Worm (Caenorhabditis elegans): ENCODE data around the gene srab-18.

srab-18 gene

DNA sequence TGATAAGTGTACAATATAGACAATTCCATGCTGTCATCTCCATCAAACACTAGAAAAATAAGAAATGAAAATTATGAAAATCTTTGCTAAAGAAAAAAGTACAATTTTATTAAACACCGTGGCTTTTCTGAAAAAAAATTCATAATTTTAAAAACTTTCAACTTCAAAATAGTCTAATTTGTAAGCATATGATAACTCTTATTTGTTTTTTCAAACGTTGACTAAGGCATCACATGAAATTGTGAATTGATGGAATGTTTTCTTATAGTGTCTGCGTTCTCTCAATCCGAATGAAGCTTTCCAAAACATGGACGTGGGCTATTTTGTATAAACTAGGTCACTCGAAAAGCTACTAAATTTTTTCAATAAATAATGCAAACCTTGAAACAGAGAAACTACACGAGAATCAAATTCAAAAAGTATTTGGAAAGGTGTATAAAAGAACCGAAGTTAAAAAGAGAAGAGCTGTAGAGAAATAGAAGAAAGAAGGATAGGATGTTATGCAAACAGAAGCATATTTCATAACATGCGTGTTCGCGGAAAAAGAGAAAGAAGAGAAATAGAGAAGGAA lies 14.8 kb upstream of the srab-18 start, which contains the start of gene clp-9:
TSS of gene clp-9 (minus strand) at position 51 of the 571 bp plus-strand sequence.
- no peak for TF ChIP-seq snpc-4 (tag; optimal IDR thresholded peaks at IDR 0.05)
- no peak for TF ChIP-seq nhr-76 (tag; optimal IDR thresholded peaks at IDR 0.05)
- TF ChIP-seq ceh-83 (GFP tag; optimal IDR thresholded peaks at IDR 0.05), result no peak
- no peak for TF ChIP-seq ceh-39 (tag; optimal IDR thresholded peaks at IDR 0.05)

DNA sequence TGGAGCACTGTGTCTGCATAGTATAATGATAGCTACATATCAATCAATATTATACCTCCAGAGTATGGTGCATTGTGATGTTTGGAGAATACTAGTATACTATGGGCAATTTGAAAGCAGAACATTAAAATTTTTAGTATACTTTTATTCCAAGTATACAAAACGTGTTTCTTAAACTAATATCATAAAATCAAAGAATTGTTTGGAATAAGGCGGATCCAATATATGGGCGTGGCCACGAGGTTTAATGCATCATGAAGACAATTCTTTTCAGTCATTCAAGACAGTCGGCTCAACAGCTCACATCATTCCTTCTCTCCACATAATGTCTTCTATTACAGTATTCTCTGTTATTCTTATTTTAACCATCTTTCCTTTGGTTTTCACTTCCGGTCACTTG lies 8.6 kb upstream of the srab-18 start, which contains the start of gene sdz-31:
TSS of gene sdz-31 (plus strand) at position 301 of the 400 bp plus-strand sequence.
- no peak for TF ChIP-seq M03D4.4 (tag; optimal IDR thresholded peaks at IDR 0.05)
- TF ChIP-seq ztf-11 (tag; optimal IDR thresholded peaks at IDR 0.05), result no peak
- no peak for TF ChIP-seq ceh-83 (GFP tag; optimal IDR thresholded peaks at IDR 0.05)
- TF ChIP-seq nhr-2 (tag; optimal IDR thresholded peaks at IDR 0.05), result no peak
- no peak for TF ChIP-seq tbx-8 (GFP tag; optimal IDR thresholded peaks at IDR 0.05)
- TF ChIP-seq sptf-1 (tag; optimal IDR thresholded peaks at IDR 0.05), result no peak
- TF ChIP-seq blmp-1 (tag; optimal IDR thresholded peaks at IDR 0.05), result no peak

DNA sequence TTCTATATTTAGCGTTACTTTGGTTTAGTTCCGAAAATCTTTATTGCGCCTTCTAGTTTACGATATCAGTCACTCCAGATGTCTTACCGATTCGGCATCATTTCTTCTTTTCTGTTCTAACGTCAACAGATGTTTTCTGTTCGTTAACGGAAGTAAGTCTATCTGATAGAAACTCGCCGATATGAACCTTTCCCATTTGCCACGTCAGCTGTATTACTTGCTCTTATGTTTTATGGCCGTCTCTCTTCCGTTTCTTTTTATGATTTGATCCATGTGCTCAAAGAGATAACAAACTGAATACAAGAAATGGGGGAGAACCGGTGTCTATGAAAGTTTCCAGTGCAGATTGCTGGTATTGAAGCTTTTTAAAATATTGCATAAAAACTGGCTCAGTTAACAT lies 8.2 kb upstream of the srab-18 start, which contains the start of gene srab-26:
TSS of gene srab-26 (minus strand) at position 101 of the 400 bp plus-strand sequence.
- TF ChIP-seq ceh-43 (GFP tag; optimal IDR thresholded peaks at IDR 0.05), result no peak
- no peak for TF ChIP-seq mls-2 (tag; optimal IDR thresholded peaks at IDR 0.05)
- TF ChIP-seq sem-2 (GFP tag; optimal IDR thresholded peaks at IDR 0.05), result no peak
- TF ChIP-seq elt-1 (tag; optimal IDR thresholded peaks at IDR 0.05; ENCODE audit: borderline replicate concordance, insufficient read depth), result no peak
- TF ChIP-seq M03D4.4 (tag; optimal IDR thresholded peaks at IDR 0.05), result no peak
- TF ChIP-seq unc-62 (GFP tag; optimal IDR thresholded peaks at IDR 0.05), result no peak

DNA sequence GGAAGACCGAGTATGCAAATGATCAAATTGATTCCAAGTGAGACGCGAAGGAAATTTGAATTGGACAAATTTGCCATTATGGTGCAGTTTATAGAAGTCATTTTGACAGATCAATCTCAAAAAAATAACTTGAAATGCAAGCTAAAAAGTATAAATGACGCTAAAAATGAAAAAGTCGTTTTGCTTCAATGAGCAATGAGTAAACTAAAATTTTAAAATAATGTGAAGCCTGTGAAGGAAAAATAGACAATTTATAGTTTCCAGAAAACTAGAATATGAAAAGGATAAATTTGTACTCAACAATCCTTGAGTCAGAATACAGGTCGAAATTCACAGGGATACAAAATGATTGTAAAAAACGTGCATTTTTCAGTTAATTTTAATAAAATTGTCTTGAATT lies 2.9 kb downstream of the srab-18 start, which contains the start of gene srab-17:
TSS of gene srab-17 (minus strand) at position 101 of the 400 bp plus-strand sequence.
- TF ChIP-seq unc-62 (GFP tag; optimal IDR thresholded peaks at IDR 0.05) (no peak), nhr-2 (tag; optimal IDR thresholded peaks at IDR 0.05) (no peak), drap-1 (GFP tag; optimal IDR thresholded peaks at IDR 0.05) (no peak), blmp-1 (tag; optimal IDR thresholded peaks at IDR 0.05) (no peak), hlh-1 (tag; optimal IDR thresholded peaks at IDR 0.05) (no peak), ztf-11 (tag; optimal IDR thresholded peaks at IDR 0.05) (no peak), tbx-8 (GFP tag; optimal IDR thresholded peaks at IDR 0.05) (no peak), mab-5 (tag; optimal IDR thresholded peaks at IDR 0.05) (no peak), mep-1 (tag; optimal IDR thresholded peaks at IDR 0.05) (no peak), nhr-237 (tag; optimal IDR thresholded peaks at IDR 0.05) (no peak), elt-1 (tag; optimal IDR thresholded peaks at IDR 0.05; ENCODE audit: borderline replicate concordance, insufficient read depth) (no peak), ham-2 (GFP tag; optimal IDR thresholded peaks at IDR 0.05) (no peak)

DNA sequence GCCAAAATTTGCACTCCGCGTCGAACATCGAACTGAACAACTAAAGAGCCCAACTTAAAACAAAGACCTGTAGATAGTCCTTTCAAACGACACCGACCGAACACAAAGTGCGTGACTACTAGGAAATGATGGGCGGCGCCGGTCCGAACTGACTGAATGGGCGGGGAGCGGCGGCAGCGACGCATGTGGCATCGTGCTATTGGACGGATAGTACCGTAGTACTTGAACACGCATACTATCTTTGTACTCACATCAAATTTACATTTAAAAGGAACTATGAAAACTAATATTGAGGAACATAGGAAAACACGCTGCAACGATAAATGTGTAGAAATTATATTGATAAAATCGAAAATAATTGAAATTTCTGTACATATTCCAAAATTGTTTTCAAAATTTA lies 10.9 kb downstream of the srab-18 start:
- TF ChIP-seq lin-32 (GFP tag; optimal IDR thresholded peaks at IDR 0.05), result no peak
- TF ChIP-seq lsy-2 (tag; optimal IDR thresholded peaks at IDR 0.05), result peak; percentile 67

DNA sequence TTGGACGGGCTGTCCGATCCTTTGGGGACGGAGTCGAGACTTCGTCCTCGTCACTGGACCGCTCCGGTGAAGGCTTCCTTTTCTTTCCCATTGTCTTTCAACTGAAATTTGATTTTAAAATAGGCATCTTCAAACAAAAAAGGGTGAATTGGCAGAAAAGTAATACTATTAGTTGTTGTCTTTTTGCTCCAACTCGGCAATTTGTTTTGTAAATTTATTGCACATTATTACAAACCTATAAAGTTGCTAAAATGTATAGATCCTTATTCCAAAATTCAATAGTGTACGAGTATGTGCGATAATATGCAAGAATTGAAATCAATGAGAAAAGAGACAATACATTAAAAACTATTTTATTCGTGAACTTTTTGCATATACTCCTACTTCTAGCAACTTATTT lies 11.4 kb downstream of the srab-18 start, which contains the start of gene lsy-12:
TSS of gene lsy-12 (minus strand) at position 101 of the 400 bp plus-strand sequence.
- TF ChIP-seq pha-4 (tag; optimal IDR thresholded peaks at IDR 0.05) (no peak), lsy-2 (tag; optimal IDR thresholded peaks at IDR 0.05) (no peak), unc-120 (tag; optimal IDR thresholded peaks at IDR 0.05; ENCODE audit: poor library complexity, severe bottlenecking) (no peak), nhr-28 (tag; optimal IDR thresholded peaks at IDR 0.05) (no peak), mab-5 (tag; optimal IDR thresholded peaks at IDR 0.05) (no peak), ham-2 (GFP tag; optimal IDR thresholded peaks at IDR 0.05) (no peak), mep-1 (tag; optimal IDR thresholded peaks at IDR 0.05) (no peak), drap-1 (GFP tag; optimal IDR thresholded peaks at IDR 0.05) (no peak)

DNA sequence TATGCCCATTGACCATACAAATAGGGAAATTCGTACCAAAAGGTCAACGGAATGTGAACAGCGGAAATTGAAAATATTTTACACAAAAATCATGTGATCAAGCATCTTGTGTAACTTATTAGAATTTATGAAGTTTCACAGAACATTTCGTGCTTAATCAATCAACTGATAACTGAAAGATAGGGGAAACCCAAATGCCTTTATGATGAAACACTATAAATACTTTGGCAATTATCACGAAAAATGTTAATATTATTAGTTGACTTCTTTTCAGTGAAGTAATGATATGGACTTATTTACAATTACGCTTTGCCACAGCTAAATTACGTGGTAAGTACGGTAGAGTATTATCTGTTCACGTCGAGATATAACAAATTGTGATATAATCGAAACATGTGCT lies 14.3 kb downstream of the srab-18 start:
- TF ChIP-seq snpc-4 (tag; optimal IDR thresholded peaks at IDR 0.05) (no peak), unc-120 (tag; optimal IDR thresholded peaks at IDR 0.05; ENCODE audit: poor library complexity, severe bottlenecking) (no peak), ceh-83 (GFP tag; optimal IDR thresholded peaks at IDR 0.05) (no peak), mab-5 (tag; optimal IDR thresholded peaks at IDR 0.05) (no peak), nhr-76 (tag; optimal IDR thresholded peaks at IDR 0.05) (no peak), unc-62 (GFP tag; optimal IDR thresholded peaks at IDR 0.05) (no peak), mls-2 (tag; optimal IDR thresholded peaks at IDR 0.05) (no peak), nhr-237 (tag; optimal IDR thresholded peaks at IDR 0.05) (no peak), nhr-12 (tag; optimal IDR thresholded peaks at IDR 0.05) (no peak), lsy-2 (tag; optimal IDR thresholded peaks at IDR 0.05) (no peak), nhr-28 (tag; optimal IDR thresholded peaks at IDR 0.05) (no peak), pha-4 (tag; optimal IDR thresholded peaks at IDR 0.05) (no peak), ceh-39 (tag; optimal IDR thresholded peaks at IDR 0.05) (no peak), lin-32 (GFP tag; optimal IDR thresholded peaks at IDR 0.05) (no peak), flh-1 (GFP tag; optimal IDR thresholded peaks at IDR 0.05) (no peak), ceh-43 (GFP tag; optimal IDR thresholded peaks at IDR 0.05) (no peak), blmp-1 (tag; optimal IDR thresholded peaks at IDR 0.05) (no peak), cnd-1 (tag; optimal IDR thresholded peaks at IDR 0.05) (no peak), mep-1 (tag; optimal IDR thresholded peaks at IDR 0.05) (no peak), unc-39 (tag; optimal IDR thresholded peaks at IDR 0.05) (no peak)
